Worm (Caenorhabditis elegans) whole organism, young adult: ENCODE results near the gene F11A5.17.
A peak's percentile ranks its signal among the peaks of the same experiment; 100 is the strongest.

ENCODE experiments used
- B0336.3 ChIP-seq: fragments of 200-800 bp; sonication (Bioruptor generic); IDR thresholded peaks from 2 replicates; pipeline ENCODE4 v1.3.6; 2022; ENCODE audit warnings: missing genetic modification characterization, missing compliant biosample characterization
- D2030.7 ChIP-seq: fragments of 200-800 bp; sonication (Bioruptor generic); IDR thresholded peaks from 2 replicates; pipeline ENCODE4 v1.3.6; 2022; ENCODE audit warnings: missing genetic modification reagents, missing genetic modification characterization, missing compliant biosample characterization
- F23B12.7 ChIP-seq: sonication (generic microtip); optimal IDR thresholded peaks from 2 replicates; lab custom pipeline; 2017; ENCODE audit warnings: missing genetic modification characterization, mild to moderate bottlenecking, missing compliant biosample characterization, antibody characterized with exemption, moderate library complexity; ENCODE audit not compliant: insufficient read depth
- F39B2.1 ChIP-seq: fragments of 200-800 bp; sonication (Bioruptor generic); IDR thresholded peaks from 2 replicates; pipeline ENCODE4 v1.3.6; 2022; ENCODE audit warnings: missing genetic modification reagents, missing genetic modification characterization, missing compliant biosample characterization
- F49E8.2 ChIP-seq: sonication (generic microtip); optimal IDR thresholded peaks from 3 replicates; lab custom pipeline; 2017; ENCODE audit warnings: missing genetic modification characterization, mild to moderate bottlenecking, missing compliant biosample characterization, antibody characterized with exemption, moderate library complexity; ENCODE audit not compliant: insufficient read depth
- F57A8.1 ChIP-seq: fragments of 200-800 bp; sonication (Bioruptor generic); optimal IDR thresholded peaks from 2 replicates; lab custom pipeline; 2018; ENCODE audit warnings: mild to moderate bottlenecking, missing genetic modification characterization, moderate library complexity, missing compliant biosample characterization
- K12H6.12 ChIP-seq: fragments of 200-800 bp; sonication (Bioruptor generic); optimal IDR thresholded peaks from 2 replicates; lab custom pipeline; 2018; ENCODE audit warnings: mild to moderate bottlenecking, missing genetic modification characterization, missing compliant biosample characterization
- Y53G8AR.9 ChIP-seq: fragments of 200-800 bp; sonication (Bioruptor generic); conservative IDR thresholded peaks from 2 replicates; pipeline ENCODE4 v1.3.6; 2022; ENCODE audit warnings: missing genetic modification reagents, missing genetic modification characterization, missing compliant biosample characterization
- Y56A3A.18 ChIP-seq: fragments of 200-800 bp; sonication (Bioruptor generic); IDR thresholded peaks from 2 replicates; pipeline ENCODE4 v1.3.6; 2022; ENCODE audit warnings: missing genetic modification reagents, missing genetic modification characterization, missing compliant biosample characterization
- akir-1 ChIP-seq: fragments of 200-800 bp; sonication (Bioruptor generic); optimal IDR thresholded peaks from 2 replicates; lab custom pipeline; 2018; ENCODE audit warnings: mild to moderate bottlenecking, missing genetic modification characterization, moderate library complexity, missing compliant biosample characterization
- aptf-2 ChIP-seq: fragments of 200-800 bp; sonication (Bioruptor generic); conservative IDR thresholded peaks from 2 replicates; pipeline ENCODE4 v1.3.6; 2022; ENCODE audit warnings: missing genetic modification reagents, missing genetic modification characterization, missing compliant biosample characterization
- aptf-3 ChIP-seq: fragments of 200-800 bp; sonication (Bioruptor generic); IDR thresholded peaks from 2 replicates; pipeline ENCODE4 v1.3.6; 2022; ENCODE audit warnings: missing genetic modification characterization, missing compliant biosample characterization
- atf-7 ChIP-seq: sonication (generic microtip); optimal IDR thresholded peaks from 2 replicates; lab custom pipeline; 2017; ENCODE audit warnings: mild to moderate bottlenecking, missing genetic modification characterization, missing compliant biosample characterization
- ccch-3 ChIP-seq: fragments of 200-800 bp; sonication (Bioruptor generic); optimal IDR thresholded peaks from 2 replicates; lab custom pipeline; 2018; ENCODE audit warnings: mild to moderate bottlenecking, missing genetic modification characterization, missing compliant biosample characterization
- ceh-100 ChIP-seq: fragments of 200-800 bp; sonication (Bioruptor generic); IDR thresholded peaks from 2 replicates; pipeline ENCODE4 v1.3.6; 2022; ENCODE audit warnings: missing genetic modification reagents, missing genetic modification characterization, missing compliant biosample characterization
- ceh-27 ChIP-seq: fragments of 200-800 bp; sonication (Bioruptor generic); optimal IDR thresholded peaks from 2 replicates; lab custom pipeline; 2018; ENCODE audit warnings: mild to moderate bottlenecking, missing genetic modification characterization, moderate library complexity, missing compliant biosample characterization
- ceh-58 ChIP-seq: fragments of 200-800 bp; sonication (Bioruptor generic); IDR thresholded peaks from 2 replicates; pipeline ENCODE4 v1.3.6; 2022; ENCODE audit warnings: missing genetic modification characterization, missing compliant biosample characterization
- die-1 ChIP-seq: sonication (generic microtip); optimal IDR thresholded peaks from 2 replicates; lab custom pipeline; 2016; ENCODE audit warnings: missing genotype, mild to moderate bottlenecking, missing genetic modification characterization, missing compliant biosample characterization
- dpff-1 ChIP-seq: sonication (generic microtip); optimal IDR thresholded peaks from 2 replicates; lab custom pipeline; 2017; ENCODE audit warnings: mild to moderate bottlenecking, missing genetic modification characterization, missing compliant biosample characterization
- ets-4 ChIP-seq: fragments of 200-800 bp; sonication (Bioruptor generic); optimal IDR thresholded peaks from 2 replicates; lab custom pipeline; 2018; ENCODE audit warnings: mild to moderate bottlenecking, missing genetic modification characterization, missing compliant biosample characterization
- gei-17 ChIP-seq: fragments of 200-800 bp; sonication (Bioruptor generic); optimal IDR thresholded peaks from 2 replicates; lab custom pipeline; 2018; ENCODE audit warnings: mild to moderate bottlenecking, missing genetic modification characterization, missing compliant biosample characterization
- him-1 ChIP-seq: sonication (generic microtip); optimal IDR thresholded peaks from 2 replicates; lab custom pipeline; 2016; ENCODE audit warnings: missing genotype, missing genetic modification reagents, missing genetic modification characterization, missing compliant biosample characterization
- hlh-12 ChIP-seq: sonication (generic microtip); optimal IDR thresholded peaks from 2 replicates; lab custom pipeline; 2016; ENCODE audit warnings: missing genetic modification characterization, missing compliant biosample characterization
- hlh-26 ChIP-seq: fragments of 200-800 bp; sonication (Bioruptor generic); conservative IDR thresholded peaks from 2 replicates; pipeline ENCODE4 v1.3.6; 2022; ENCODE audit warnings: missing genetic modification reagents, missing genetic modification characterization, missing compliant biosample characterization
- hmg-20 ChIP-seq: fragments of 200-800 bp; sonication (Bioruptor generic); IDR thresholded peaks from 2 replicates; pipeline ENCODE4 v1.3.6; 2022; ENCODE audit warnings: missing genetic modification reagents, missing genetic modification characterization, missing compliant biosample characterization
- let-607 ChIP-seq, 2 experiments: fragments of 200-800 bp in 1 of 2; sonication (Bioruptor generic) in 1 of 2; sonication (generic microtip) in 1 of 2; optimal IDR thresholded peaks; 2 replicates each; lab custom pipeline; 2016 to 2018; ENCODE audit warnings: mild to moderate bottlenecking in 2 of 2, missing compliant biosample characterization in 2 of 2, missing genetic modification characterization in 2 of 2, moderate library complexity in 2 of 2, missing genotype in 1 of 2
- lin-35 ChIP-seq, 3 experiments: fragments of 150-350 bp in 2 of 3; sonication (generic microtip) in 1 of 3; optimal IDR thresholded peaks; 2 replicates each; lab custom pipeline; 2014 to 2018; ENCODE audit warnings: missing biosample characterization in 3 of 3, missing genetic modification characterization in 3 of 3, missing genetic modification reagents in 3 of 3
- lin-40 ChIP-seq: sonication (generic microtip); optimal IDR thresholded peaks from 2 replicates; lab custom pipeline; 2016; ENCODE audit warnings: missing genetic modification characterization, mild to moderate bottlenecking, missing compliant biosample characterization, missing genotype, missing genetic modification reagents
- lin-54 ChIP-seq: fragments of 200-800 bp; sonication (Bioruptor generic); optimal IDR thresholded peaks from 2 replicates; lab custom pipeline; 2018; ENCODE audit warnings: mild to moderate bottlenecking, missing genetic modification characterization, missing compliant biosample characterization
- lir-1 ChIP-seq: fragments of 200-800 bp; sonication (Bioruptor generic); conservative IDR thresholded peaks from 2 replicates; pipeline ENCODE4 v1.3.6; 2022; ENCODE audit warnings: missing genetic modification reagents, missing genetic modification characterization, missing compliant biosample characterization
- lsy-27 ChIP-seq: sonication (generic microtip); optimal IDR thresholded peaks from 2 replicates; lab custom pipeline; 2017; ENCODE audit warnings: missing genetic modification characterization, mild to moderate bottlenecking, missing compliant biosample characterization, antibody characterized with exemption, missing genotype, borderline replicate concordance; ENCODE audit not compliant: insufficient read depth
- madf-10 ChIP-seq: sonication (generic microtip); optimal IDR thresholded peaks from 2 replicates; lab custom pipeline; 2016; ENCODE audit warnings: mild to moderate bottlenecking, missing genetic modification characterization, missing compliant biosample characterization
- mcd-1 ChIP-seq: fragments of 200-800 bp; sonication (Bioruptor generic); IDR thresholded peaks from 2 replicates; pipeline ENCODE4 v1.3.6; 2022; ENCODE audit warnings: missing genetic modification reagents, missing genetic modification characterization, missing compliant biosample characterization
- mes-4 ChIP-seq: sonication (generic microtip); optimal IDR thresholded peaks from 2 replicates; lab custom pipeline; 2016; ENCODE audit warnings: missing genotype, missing genetic modification characterization, missing compliant biosample characterization
- nfya-1 ChIP-seq: sonication (generic microtip); optimal IDR thresholded peaks from 2 replicates; lab custom pipeline; 2017; ENCODE audit warnings: antibody characterized with exemption, missing compliant biosample characterization, missing genetic modification characterization, borderline replicate concordance; ENCODE audit not compliant: insufficient read depth
- nfya-2 ChIP-seq: fragments of 200-800 bp; sonication (Bioruptor generic); IDR thresholded peaks from 2 replicates; pipeline ENCODE4 v1.3.6; 2022; ENCODE audit warnings: missing genetic modification reagents, missing genetic modification characterization, missing compliant biosample characterization
- nhr-120 ChIP-seq: fragments of 200-800 bp; sonication (Bioruptor generic); IDR thresholded peaks from 2 replicates; pipeline ENCODE4 v1.3.6; 2022; ENCODE audit warnings: missing genetic modification characterization, missing compliant biosample characterization
- rec-8 ChIP-seq, 2 experiments: sonication (generic microtip); optimal IDR thresholded peaks; 2 replicates each; lab custom pipeline; 2016; ENCODE audit warnings: mild to moderate bottlenecking in 2 of 2, missing genetic modification characterization in 2 of 2, missing genetic modification reagents in 2 of 2, missing genotype in 2 of 2, missing biosample characterization in 1 of 2, missing compliant biosample characterization in 1 of 2, moderate library complexity in 1 of 2
- rpc-1 ChIP-seq, 2 experiments: fragments of 150-350 bp in 1 of 2; sonication (generic microtip) in 1 of 2; optimal IDR thresholded peaks; 2 replicates each; lab custom pipeline; 2014 to 2018; ENCODE audit warnings: missing biosample characterization in 1 of 2, missing genetic modification characterization in 1 of 2, missing genetic modification reagents in 1 of 2, missing genotype in 1 of 2
- snpc-1.1 ChIP-seq: sonication (generic microtip); optimal IDR thresholded peaks from 2 replicates; lab custom pipeline; 2017; ENCODE audit warnings: missing genetic modification characterization, mild to moderate bottlenecking, missing compliant biosample characterization, antibody characterized with exemption, moderate library complexity, missing genotype, missing genetic modification reagents; ENCODE audit not compliant: insufficient read depth
- tbp1 ChIP-seq: fragments of 200-800 bp; sonication (Bioruptor generic); optimal IDR thresholded peaks from 2 replicates; lab custom pipeline; 2018; ENCODE audit warnings: mild to moderate bottlenecking, missing genetic modification characterization, missing compliant biosample characterization
- tbx-9 ChIP-seq: sonication (generic microtip); optimal IDR thresholded peaks from 2 replicates; lab custom pipeline; 2016; ENCODE audit warnings: borderline replicate concordance, missing genetic modification characterization, inconsistent platforms, missing compliant biosample characterization
- tlf-1 ChIP-seq: fragments of 200-800 bp; sonication (Bioruptor generic); optimal IDR thresholded peaks from 2 replicates; lab custom pipeline; 2018; ENCODE audit warnings: mild to moderate bottlenecking, missing genetic modification characterization, missing compliant biosample characterization
- zfh-2 ChIP-seq: fragments of 200-800 bp; sonication (Bioruptor generic); conservative IDR thresholded peaks from 2 replicates; pipeline ENCODE4 v1.3.6; 2022; ENCODE audit warnings: missing genetic modification reagents, missing genetic modification characterization, missing compliant biosample characterization
- ztf-25 ChIP-seq: fragments of 200-800 bp; sonication (Bioruptor generic); IDR thresholded peaks from 2 replicates; pipeline ENCODE4 v1.3.6; 2022; ENCODE audit warnings: missing genetic modification reagents, missing genetic modification characterization, missing compliant biosample characterization

Gene F11A5.17

ce11 chrV:16225524-16226116 is 23.8 kb downstream of the F11A5.17 start (continued):
- TF ChIP-seq aptf-3 (GFP tag; lab: Robert Waterston, UW) (no peak), atf-7 (no peak), ceh-58 (GFP tag; lab: Robert Waterston, UW) (0 out of 2 replicates have a peak, but pooled peaks have one; percentile 50), K12H6.12 (no peak), Y53G8AR.9 (GFP tag; lab: Robert Waterston, UW) (0 out of 2 replicates have a peak, but pooled peaks have one; percentile 44), ceh-27 (GFP tag; lab: Kevin White, UChicago) (no peak), him-1 (no peak), aptf-2 (GFP tag; lab: Robert Waterston, UW) (0 out of 2 replicates have a peak, but pooled peaks have one; percentile 29), mcd-1 (GFP tag; lab: Robert Waterston, UW) (peak; percentile 32), ccch-3 (no peak), hmg-20 (GFP tag; lab: Robert Waterston, UW) (no peak), akir-1 (GFP tag; lab: Kevin White, UChicago) (no peak), lir-1 (GFP tag; lab: Robert Waterston, UW) (no peak), snpc-1.1 (tag; lab: Kevin White, UChicago) (peak; percentile 92), rpc-1 (optimal IDR thresholded peaks at IDR 0.05; lab: Kevin White, UChicago) (no peak), rpc-1 (tag; optimal IDR thresholded peaks at IDR 0.05; lab: Kevin White, UChicago) (peak; percentile 3), D2030.7 (peak; percentile 76), zfh-2 (0 out of 2 replicates have a peak, but pooled peaks have one; percentile 20), tbx-9 (tag; lab: Kevin White, UChicago) (no peak), F49E8.2 (peak; percentile 62), lsy-27 (tag; lab: Kevin White, UChicago) (peak; percentile 21), dpff-1 (no peak), lin-35 (GFP tag; optimal IDR thresholded peaks at IDR 0.05; lab: Kevin White, UChicago) (no peak), nhr-120 (GFP tag; lab: Robert Waterston, UW) (no peak), ets-4 (GFP tag; lab: Kevin White, UChicago) (no peak), die-1 (tag; lab: Kevin White, UChicago) (peak; percentile 45), nfya-1 (tag; lab: Kevin White, UChicago) (no peak), mes-4 (tag; lab: Kevin White, UChicago) (no peak), hlh-12 (tag; lab: Kevin White, UChicago) (no peak), ztf-25 (GFP tag; lab: Robert Waterston, UW) (no peak), rec-8 (tag; optimal IDR thresholded peaks at IDR 0.05; lab: Kevin White, UChicago) (no peak), gei-17 (no peak), hlh-26 (GFP tag; lab: Robert Waterston, UW) (no peak), tlf-1 (GFP tag; lab: Kevin White, UChicago) (no peak), F57A8.1 (GFP tag; lab: Kevin White, UChicago) (no peak), ceh-100 (GFP tag; lab: Robert Waterston, UW) (peak; percentile 40; the same call in 1 of the 2 replicates), lin-40 (tag; lab: Kevin White, UChicago) (no peak), lin-54 (GFP tag; lab: Kevin White, UChicago) (peak; percentile 16), F23B12.7 (tag; lab: Kevin White, UChicago) (peak; percentile 52), B0336.3 (GFP tag; lab: Robert Waterston, UW) (peak; percentile 65), nfya-2 (GFP tag; lab: Robert Waterston, UW) (no peak), madf-10 (tag; lab: Kevin White, UChicago) (no peak), Y56A3A.18 (0 out of 2 replicates have a peak, but pooled peaks have one; percentile 40), tbp1 (GFP tag; lab: Kevin White, UChicago) (peak; percentile 70), let-607 (tag; optimal IDR thresholded peaks at IDR 0.05; lab: Kevin White, UChicago) (no peak), F39B2.1 (GFP tag; lab: Robert Waterston, UW) (no peak)
